Worm (Caenorhabditis elegans) whole organism, young adult: ENCODE measurements around the gene ZK1127.12.

Source experiments
- akir-1 ChIP-seq: fragments of 200-800 bp; sonication (Bioruptor generic); optimal IDR thresholded peaks from 2 replicates; lab custom pipeline; 2018; ENCODE audit warnings: mild to moderate bottlenecking, missing genetic modification characterization, moderate library complexity, missing compliant biosample characterization
- zfh-2 ChIP-seq: fragments of 200-800 bp; sonication (Bioruptor generic); conservative IDR thresholded peaks from 2 replicates; pipeline ENCODE4 v1.3.6; 2022; ENCODE audit warnings: missing genetic modification reagents, missing genetic modification characterization, missing compliant biosample characterization

ce11 chrII:7057860-7058259 lies 6.0 kb downstream of the ZK1127.12 start, which contains the start of gene cth-2:
- no peak for TF ChIP-seq zfh-2 (GFP tag; lab: Robert Waterston, UW)
- no peak for TF ChIP-seq akir-1
